Worm (Caenorhabditis elegans): ENCODE measurements around the gene srj-9.

DNA sequence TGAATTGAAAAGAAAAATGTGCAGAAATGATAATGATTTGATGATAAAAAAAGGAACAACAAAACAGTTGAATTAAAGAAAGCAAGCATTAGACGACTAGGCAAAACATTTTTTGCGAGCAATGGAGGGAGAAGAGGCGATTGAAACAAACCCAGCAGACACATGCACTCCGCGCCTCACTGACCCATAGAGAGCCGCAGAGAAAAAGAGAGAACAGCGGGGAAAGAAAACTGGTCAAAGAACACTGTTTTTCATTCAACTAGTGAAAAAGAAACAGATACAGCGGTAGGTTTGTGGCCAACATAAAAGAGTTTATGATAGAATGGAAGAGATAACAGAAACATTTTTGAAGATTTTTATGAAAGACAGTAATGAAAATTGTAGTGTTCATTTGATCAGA is 43.4 kb upstream of the srj-9 start:
- no peak for TF ChIP-seq ama-1 (optimal IDR thresholded peaks at IDR 0.05)
- no peak for TF ChIP-seq flt-1 (GFP tag; IDR thresholded peaks at IDR 0.05)
- TF ChIP-seq hmg-4 (GFP tag; optimal IDR thresholded peaks at IDR 0.05), result no peak

Measured in whole organism, early embryonic.